Worm (Caenorhabditis elegans) whole organism, L4/young adult: ENCODE measurements around the gene Y44A6C.1.

ENCODE experiments used
- dao-5 ChIP-seq: sonication (generic microtip); optimal IDR thresholded peaks from 2 replicates; lab custom pipeline; 2016; ENCODE audit warnings: missing genotype, missing genetic modification characterization, moderate library complexity, missing compliant biosample characterization
- him-1 ChIP-seq: sonication (generic microtip); optimal IDR thresholded peaks from 2 replicates; lab custom pipeline; 2016; ENCODE audit warnings: missing genotype, missing genetic modification reagents, missing genetic modification characterization, missing compliant biosample characterization

DNA sequence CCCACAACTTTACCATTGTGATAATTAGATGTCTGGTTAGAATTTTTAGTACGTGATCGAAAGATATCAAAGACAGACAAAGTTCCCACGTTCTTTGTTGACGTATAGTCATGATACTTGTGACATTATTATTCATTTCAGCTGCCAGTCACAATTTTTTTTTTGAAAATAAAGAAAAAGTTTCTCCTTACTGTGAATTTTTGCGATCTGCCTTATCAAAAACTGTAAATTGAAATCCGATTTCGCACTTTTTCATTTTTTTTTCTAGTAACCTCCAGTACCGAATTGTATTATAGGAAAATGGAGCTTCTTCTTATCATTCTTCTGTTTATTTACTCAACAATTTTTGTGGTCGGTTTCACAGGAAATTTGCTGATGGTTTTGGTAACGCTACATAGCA lies 32.6 kb upstream of the Y44A6C.1 start, which contains the start of gene srsx-35:
- no peak for TF ChIP-seq dao-5 (tag; lab: Kevin White, UChicago)
- no peak for TF ChIP-seq him-1 (tag; lab: Kevin White, UChicago)
